Worm (Caenorhabditis elegans) whole organism, L4 larva: Measurements from ENCODE around the gene F21C10.9.

Experiments
- F26F4.8 ChIP-seq: fragments of 200-800 bp; sonication (Bioruptor generic); conservative IDR thresholded peaks from 2 replicates; pipeline ENCODE4 v1.3.6; 2022; ENCODE audit warnings: missing genetic modification characterization, missing compliant biosample characterization
- F44E2.7 ChIP-seq: fragments of 200-800 bp; sonication (Bioruptor generic); IDR thresholded peaks from 2 replicates; pipeline ENCODE4 v2.1.2; 2022; ENCODE audit warnings: missing genetic modification characterization, missing compliant biosample characterization
- R02D3.7 ChIP-seq: fragments of 150-350 bp; sonication (generic microtip); optimal IDR thresholded peaks from 3 replicates; lab custom pipeline; 2014; ENCODE audit warnings: missing biosample characterization, missing genetic modification characterization
- Y48G9A.11 ChIP-seq: fragments of 200-800 bp; sonication (Bioruptor generic); IDR thresholded peaks from 2 replicates; pipeline ENCODE4 v1.3.6; 2022; ENCODE audit warnings: missing genetic modification reagents, missing genetic modification characterization, missing compliant biosample characterization
- Y75B8A.6 ChIP-seq: fragments of 200-800 bp; sonication (Bioruptor generic); IDR thresholded peaks from 2 replicates; pipeline ENCODE4 v1.3.6; 2022; ENCODE audit warnings: missing genetic modification reagents, missing genetic modification characterization, missing compliant biosample characterization
- aly-2 ChIP-seq: sonication (generic microtip); optimal IDR thresholded peaks from 2 replicates; lab custom pipeline; 2018; ENCODE audit warnings: missing biosample characterization, missing genetic modification characterization
- ama-1 ChIP-seq: fragments of 150-350 bp; optimal IDR thresholded peaks from 2 replicates; lab custom pipeline; 2014; ENCODE audit warnings: inconsistent platforms, mixed read lengths
- arid-1 ChIP-seq: fragments of 200-800 bp; sonication (Bioruptor generic); conservative IDR thresholded peaks from 2 replicates; pipeline ENCODE4 v1.3.6; 2022; ENCODE audit warnings: missing genetic modification reagents, missing genetic modification characterization, missing compliant biosample characterization
- attf-4 ChIP-seq: sonication (generic microtip); optimal IDR thresholded peaks from 3 replicates; lab custom pipeline; 2017; ENCODE audit warnings: missing biosample characterization, missing genetic modification characterization
- ceh-28 ChIP-seq: fragments of 150-350 bp; optimal IDR thresholded peaks from 2 replicates; lab custom pipeline; 2014; ENCODE audit warnings: missing biosample characterization, missing genetic modification reagents, missing genetic modification characterization
- cey-2 ChIP-seq: sonication (generic microtip); optimal IDR thresholded peaks from 3 replicates; lab custom pipeline; 2017; ENCODE audit warnings: missing genetic modification characterization, mild to moderate bottlenecking, missing compliant biosample characterization, antibody characterized with exemption, borderline replicate concordance; ENCODE audit not compliant: insufficient read depth
- ctbp-1 ChIP-seq: fragments of 200-800 bp; sonication (Bioruptor generic); IDR thresholded peaks from 2 replicates; pipeline ENCODE4 v1.3.6; 2022; ENCODE audit warnings: missing genetic modification reagents, missing genetic modification characterization, missing compliant biosample characterization
- daf-16 ChIP-seq, 3 experiments: sonication (generic microtip); optimal IDR thresholded peaks; 2 replicates each; lab custom pipeline; 2016 to 2017; ENCODE audit warnings: missing genetic modification characterization in 3 of 3, missing genetic modification reagents in 3 of 3, mild to moderate bottlenecking in 2 of 3, missing compliant biosample characterization in 2 of 3, missing biosample characterization in 1 of 3, moderate library complexity in 1 of 3
- daf-19 ChIP-seq: fragments of 200-800 bp; sonication (Bioruptor generic); conservative IDR thresholded peaks from 2 replicates; pipeline ENCODE4 v1.3.6; 2022; ENCODE audit warnings: missing genetic modification characterization, missing compliant biosample characterization
- dmd-6 ChIP-seq: fragments of 200-800 bp; sonication (Bioruptor generic); IDR thresholded peaks from 2 replicates; pipeline ENCODE4 v1.3.6; 2022; ENCODE audit warnings: missing genetic modification reagents, missing genetic modification characterization, missing compliant biosample characterization
- egl-27 ChIP-seq: sonication (generic microtip); optimal IDR thresholded peaks from 3 replicates; lab custom pipeline; 2017; ENCODE audit warnings: missing biosample characterization, missing genetic modification reagents, missing genetic modification characterization
- fkh-10 ChIP-seq: fragments of 150-350 bp; optimal IDR thresholded peaks from 2 replicates; lab custom pipeline; 2014; ENCODE audit warnings: missing biosample characterization, missing genetic modification reagents, missing genetic modification characterization
- hlh-30 ChIP-seq: sonication (generic microtip); optimal IDR thresholded peaks from 2 replicates; lab custom pipeline; 2017; ENCODE audit warnings: antibody characterized with exemption, mild to moderate bottlenecking, missing genetic modification characterization, missing compliant biosample characterization; ENCODE audit not compliant: insufficient read depth
- hmg-1.1 ChIP-seq: fragments of 200-800 bp; sonication (Bioruptor generic); IDR thresholded peaks from 2 replicates; pipeline ENCODE4 v1.3.6; 2022; ENCODE audit warnings: missing genetic modification reagents, missing genetic modification characterization, missing compliant biosample characterization
- jun-1 ChIP-seq: fragments of 150-350 bp; optimal IDR thresholded peaks from 2 replicates; lab custom pipeline; 2014; ENCODE audit warnings: missing biosample characterization, missing genetic modification reagents, missing genetic modification characterization
- lin-1 ChIP-seq: fragments of 200-800 bp; sonication (Bioruptor generic); IDR thresholded peaks from 2 replicates; pipeline ENCODE4 v1.3.6; 2022; ENCODE audit warnings: missing genetic modification reagents, missing genetic modification characterization, missing compliant biosample characterization
- lin-29 ChIP-seq: fragments of 200-800 bp; sonication (Bioruptor generic); IDR thresholded peaks from 2 replicates; pipeline ENCODE4 v1.3.6; 2022; ENCODE audit warnings: missing genetic modification reagents, missing genetic modification characterization, missing compliant biosample characterization
- lin-39 ChIP-seq: fragments of 150-350 bp; optimal IDR thresholded peaks from 2 replicates; lab custom pipeline; 2014; ENCODE audit warnings: missing biosample characterization, missing genetic modification reagents, missing genetic modification characterization
- lsy-2 ChIP-seq, 2 experiments: fragments of 150-350 bp in 1 of 2; sonication (generic microtip) in 1 of 2; optimal IDR thresholded peaks; 2 replicates each; lab custom pipeline; 2014 to 2017; ENCODE audit warnings: missing biosample characterization in 2 of 2, missing genetic modification characterization in 2 of 2
- mes-2 ChIP-seq: sonication (generic microtip); optimal IDR thresholded peaks from 2 replicates; lab custom pipeline; 2016; ENCODE audit warnings: missing genotype, mild to moderate bottlenecking, missing genetic modification characterization, missing compliant biosample characterization; ENCODE audit not compliant: poor library complexity, severe bottlenecking
- mxl-2 ChIP-seq: fragments of 200-800 bp; sonication (Bioruptor generic); conservative IDR thresholded peaks from 2 replicates; pipeline ENCODE4 v1.3.6; 2022; ENCODE audit warnings: missing genetic modification reagents, missing genetic modification characterization, missing compliant biosample characterization
- mxl-3 ChIP-seq: fragments of 200-800 bp; sonication (Bioruptor generic); optimal IDR thresholded peaks from 2 replicates; lab custom pipeline; 2018; ENCODE audit warnings: mild to moderate bottlenecking, missing genetic modification characterization, missing compliant biosample characterization
- nhr-10 ChIP-seq: fragments of 150-350 bp; optimal IDR thresholded peaks from 2 replicates; lab custom pipeline; 2014; ENCODE audit warnings: missing biosample characterization, missing genetic modification characterization
- nhr-11 ChIP-seq: fragments of 150-350 bp; optimal IDR thresholded peaks from 2 replicates; lab custom pipeline; 2014; ENCODE audit warnings: missing biosample characterization, missing genetic modification characterization
- nhr-111 ChIP-seq: fragments of 200-800 bp; sonication (Bioruptor generic); optimal IDR thresholded peaks from 2 replicates; lab custom pipeline; 2018; ENCODE audit warnings: mild to moderate bottlenecking, missing genetic modification characterization, missing compliant biosample characterization
- nhr-42 ChIP-seq: fragments of 200-800 bp; sonication (Bioruptor generic); IDR thresholded peaks from 2 replicates; pipeline ENCODE4 v1.3.6; 2022; ENCODE audit warnings: missing genetic modification characterization, missing compliant biosample characterization
- nhr-48 ChIP-seq: sonication (generic microtip); optimal IDR thresholded peaks from 2 replicates; lab custom pipeline; 2016; ENCODE audit warnings: mild to moderate bottlenecking, missing genetic modification characterization, missing compliant biosample characterization
- nhr-6 ChIP-seq: fragments of 150-350 bp; optimal IDR thresholded peaks from 2 replicates; lab custom pipeline; 2014; ENCODE audit warnings: missing biosample characterization, missing genetic modification characterization
- nhr-77 ChIP-seq: fragments of 150-350 bp; optimal IDR thresholded peaks from 2 replicates; lab custom pipeline; 2014; ENCODE audit warnings: missing biosample characterization, missing genetic modification characterization
- php-3 ChIP-seq: fragments of 200-800 bp; sonication (Bioruptor generic); IDR thresholded peaks from 2 replicates; pipeline ENCODE4 v1.3.6; 2022; ENCODE audit warnings: missing genetic modification reagents, missing genetic modification characterization, missing compliant biosample characterization
- pqm-1 ChIP-seq: sonication (generic microtip); optimal IDR thresholded peaks from 2 replicates; lab custom pipeline; 2017; ENCODE audit warnings: missing biosample characterization, missing genetic modification characterization
- skn-1 ChIP-seq: fragments of 150-350 bp; optimal IDR thresholded peaks from 2 replicates; lab custom pipeline; 2014; ENCODE audit warnings: missing biosample characterization, missing genetic modification characterization
- snpc-1.2 ChIP-seq: fragments of 200-800 bp; sonication (Bioruptor generic); IDR thresholded peaks from 2 replicates; pipeline ENCODE4 v1.3.6; 2022; ENCODE audit warnings: missing genetic modification reagents, missing genetic modification characterization, missing compliant biosample characterization
- spr-1 ChIP-seq: sonication (generic microtip); optimal IDR thresholded peaks from 2 replicates; lab custom pipeline; 2016; ENCODE audit warnings: mild to moderate bottlenecking, missing genetic modification characterization, missing compliant biosample characterization
- unc-130 ChIP-seq: sonication (generic microtip); optimal IDR thresholded peaks from 2 replicates; lab custom pipeline; 2016; ENCODE audit warnings: missing genetic modification reagents, missing genetic modification characterization, missing compliant biosample characterization
- unc-62 ChIP-seq, 3 experiments: fragments of 150-350 bp in 1 of 3; sonication (generic microtip); optimal IDR thresholded peaks in 2 of 3; peaks in 1 of 3; 1 replicate in 1 of 3; 2 replicates in 2 of 3; lab custom pipeline; 2014 to 2017; ENCODE audit warnings: missing biosample characterization in 3 of 3, missing genetic modification characterization in 3 of 3, missing genetic modification reagents in 3 of 3, missing genotype in 1 of 3
- zip-2 ChIP-seq: fragments of 150-350 bp; optimal IDR thresholded peaks from 2 replicates; lab custom pipeline; 2014; ENCODE audit warnings: missing biosample characterization, missing genetic modification characterization
- ztf-11 ChIP-seq: fragments of 150-350 bp; optimal IDR thresholded peaks from 2 replicates; lab custom pipeline; 2014; ENCODE audit warnings: missing biosample characterization, missing genetic modification characterization

F21C10.9 gene

ce11 chrV:9112467-9112866, 14.0 kb upstream of the F21C10.9 start, which contains the start of gene F21C10.7:
Gene F21C10.7, plus strand, starts transcription at chrV:9112767.
- no peak for TF ChIP-seq lin-1 (GFP tag; lab: Robert Waterston, UW)
- TF ChIP-seq lsy-2 (tag; optimal IDR thresholded peaks at IDR 0.05; lab: Kevin White, UChicago) = no peak
- no peak for TF ChIP-seq lin-39 (tag; lab: Kevin White, UChicago)
- TF ChIP-seq ztf-11 (tag; lab: Kevin White, UChicago) = no peak
- TF ChIP-seq egl-27 (tag; lab: Kevin White, UChicago) = no peak
- no peak for TF ChIP-seq F44E2.7 (GFP tag; lab: Robert Waterston, UW)

ce11 chrV:9111957-9112356, 13.5 kb upstream of the F21C10.9 start:
- no peak for TF ChIP-seq Y75B8A.6 (GFP tag; lab: Robert Waterston, UW)
- no peak for TF ChIP-seq nhr-42
- TF ChIP-seq nhr-11 (tag; lab: Kevin White, UChicago) = no peak
- TF ChIP-seq unc-62 (GFP tag; optimal IDR thresholded peaks at IDR 0.05 in 1 of 2; lab: Kevin White, UChicago) = peak in 1 of 2 experiments; percentile 73
- TF ChIP-seq unc-62 (tag; optimal IDR thresholded peaks at IDR 0.05; lab: Kevin White, UChicago) = no peak
- TF ChIP-seq nhr-111 = no peak
- no peak for TF ChIP-seq lin-29 (GFP tag; lab: Robert Waterston, UW)

ce11 chrV:9109281-9109680, 10.8 kb upstream of the F21C10.9 start, which contains the start of gene pqn-31:
Gene pqn-31, plus strand, starts transcription at chrV:9109581.
- no peak for TF ChIP-seq hmg-1.1 (GFP tag; lab: Robert Waterston, UW)
- no peak for TF ChIP-seq ceh-28
- TF ChIP-seq aly-2 (tag; lab: Kevin White, UChicago) = no peak
- no peak for TF ChIP-seq mes-2 (tag; lab: Kevin White, UChicago)
- TF ChIP-seq php-3 (GFP tag; lab: Robert Waterston, UW) = no peak
- no peak for TF ChIP-seq R02D3.7
- no peak for TF ChIP-seq dmd-6 (GFP tag; lab: Robert Waterston, UW)
- TF ChIP-seq arid-1 = no peak
- TF ChIP-seq zip-2 (tag; lab: Kevin White, UChicago) = no peak
- TF ChIP-seq F44E2.7 (GFP tag; lab: Robert Waterston, UW) = no peak
- no peak for TF ChIP-seq spr-1 (tag; lab: Kevin White, UChicago)
- TF ChIP-seq cey-2 (tag; lab: Kevin White, UChicago) = no peak
- no peak for TF ChIP-seq ctbp-1 (GFP tag; lab: Robert Waterston, UW)
- TF ChIP-seq daf-19 (GFP tag; lab: Robert Waterston, UW) = no peak
- TF ChIP-seq F26F4.8 (GFP tag; lab: Robert Waterston, UW) = no peak

ce11 chrV:9108219-9108618, 9.7 kb upstream of the F21C10.9 start, which contains the start of gene F21C10.18:
Gene F21C10.18, plus strand, starts transcription at chrV:9108519.
- TF ChIP-seq hlh-30 (tag; lab: Kevin White, UChicago) (no peak), snpc-1.2 (GFP tag; lab: Robert Waterston, UW) (no peak), attf-4 (tag; lab: Kevin White, UChicago) (no peak), fkh-10 (no peak), ama-1 (no peak), mxl-3 (GFP tag; lab: Kevin White, UChicago) (no peak), mxl-2 (GFP tag; lab: Robert Waterston, UW) (no peak), nhr-10 (no peak), Y48G9A.11 (GFP tag; lab: Robert Waterston, UW) (no peak), nhr-6 (tag; lab: Kevin White, UChicago) (no peak), skn-1 (no peak), hmg-1.1 (GFP tag; lab: Robert Waterston, UW) (no peak), jun-1 (no peak), nhr-111 (no peak), daf-16 (GFP tag; optimal IDR thresholded peaks at IDR 0.05; lab: Kevin White, UChicago) (no peak), daf-16 (tag; optimal IDR thresholded peaks at IDR 0.05; lab: Kevin White, UChicago) (no peak), ctbp-1 (GFP tag; lab: Robert Waterston, UW) (no peak), nhr-77 (tag; lab: Kevin White, UChicago) (no peak), unc-130 (no peak), pqm-1 (tag; lab: Kevin White, UChicago) (no peak), nhr-48 (no peak)
